Fruit fly (Drosophila melanogaster): ENCODE measurements around the gene CG16711.

Gene CG16711

DNA sequence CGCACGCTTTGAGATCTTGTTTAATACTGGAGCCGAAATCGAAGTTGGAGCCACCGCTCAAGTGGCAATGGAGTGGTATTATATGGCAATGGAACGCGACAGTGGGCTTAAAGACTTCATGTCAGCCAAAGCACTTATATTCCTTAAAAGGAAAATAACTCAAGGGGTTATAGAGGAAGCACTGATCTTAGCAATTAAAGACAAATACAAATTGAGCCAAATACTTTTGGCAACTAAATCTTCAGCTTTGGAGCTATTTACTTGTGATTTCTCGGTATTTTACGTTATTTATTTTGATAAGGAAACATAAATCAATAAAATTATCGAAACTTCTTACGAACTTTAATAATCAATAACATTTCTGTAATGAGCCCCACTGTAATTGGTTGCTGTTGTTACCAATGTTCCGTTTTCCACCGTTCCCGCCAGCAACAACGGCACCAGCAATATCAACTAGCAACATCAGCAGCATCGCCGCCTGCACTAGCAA is 40.0 kb downstream of the CG16711 start (continued):
- TF ChIP-seq vfl (GFP tag; optimal IDR thresholded peaks at IDR 0.05) = peak; percentile 64
- peak; percentile 49 for TF ChIP-seq CG7928 (GFP tag; optimal IDR thresholded peaks at IDR 0.05)
- peak; percentile 71 for TF ChIP-seq Optix (GFP tag; IDR thresholded peaks at IDR 0.05)
- peak; percentile 36 for TF ChIP-seq HLH54F (GFP tag; optimal IDR thresholded peaks at IDR 0.05)
- TF ChIP-seq pita (GFP tag; optimal IDR thresholded peaks at IDR 0.05) = no peak
- peak; percentile 21 for TF ChIP-seq CG2202 (tag; optimal IDR thresholded peaks at IDR 0.05)
- no peak for TF ChIP-seq Tbp (GFP tag; optimal IDR thresholded peaks at IDR 0.05)
- TF ChIP-seq CG6254 (GFP tag; optimal IDR thresholded peaks at IDR 0.05) = peak; percentile 92
- TF ChIP-seq CG5180 (GFP tag; optimal IDR thresholded peaks at IDR 0.05) = peak; percentile 87
- TF ChIP-seq CkIIα-i1 (GFP tag; IDR thresholded peaks at IDR 0.05) = peak; percentile 44; the same call in 1 of the 2 replicates
- TF ChIP-seq CG18476 (GFP tag; optimal IDR thresholded peaks at IDR 0.05) = peak; percentile 91
- TF ChIP-seq nerfin-1 (tag; optimal IDR thresholded peaks at IDR 0.05) = peak; percentile 30
- no peak for TF ChIP-seq Trl (optimal IDR thresholded peaks at IDR 0.05)
- peak; percentile 82 for TF ChIP-seq Trl (GFP tag; optimal IDR thresholded peaks at IDR 0.05)
- peak; percentile 91 for TF ChIP-seq CG30403 (GFP tag; optimal IDR thresholded peaks at IDR 0.05)
- no peak for TF ChIP-seq CG34224 (GFP tag; IDR thresholded peaks at IDR 0.05; ENCODE audit: partially characterized antibody)
- TF ChIP-seq D (optimal IDR thresholded peaks at IDR 0.05) = no peak
- TF ChIP-seq D (GFP tag; optimal IDR thresholded peaks at IDR 0.05) = peak; percentile 95
- peak; percentile 74 for TF ChIP-seq CG15514 (GFP tag; optimal IDR thresholded peaks at IDR 0.05)
- peak; percentile 64 for TF ChIP-seq CTCF (GFP tag; optimal IDR thresholded peaks at IDR 0.05)
- peak; percentile 92 for TF ChIP-seq CG4820 (GFP tag; optimal IDR thresholded peaks at IDR 0.05)
- peak; percentile 33 for TF ChIP-seq CG8944 (GFP tag; optimal IDR thresholded peaks at IDR 0.05)
- peak; percentile 78 for TF ChIP-seq CG32532 (GFP tag; IDR thresholded peaks at IDR 0.05)
- TF ChIP-seq wor (GFP tag; IDR thresholded peaks at IDR 0.05) = peak; percentile 65
- no peak for TF ChIP-seq exex (tag; optimal IDR thresholded peaks at IDR 0.05)
- TF ChIP-seq klu (GFP tag; IDR thresholded peaks at IDR 0.05) = peak; percentile 55; the same call in 1 of the 2 replicates
- TF ChIP-seq esg (GFP tag; conservative IDR thresholded peaks at IDR 0.05) = peak; percentile 79
- no peak for TF ChIP-seq vnd (GFP tag; IDR thresholded peaks at IDR 0.05; ENCODE audit: partially characterized antibody)
- no peak for TF ChIP-seq Dll (GFP tag; IDR thresholded peaks at IDR 0.05; ENCODE audit: partially characterized antibody)
- peak; percentile 95 for TF ChIP-seq fd96Cb (tag; optimal IDR thresholded peaks at IDR 0.05)
- peak; percentile 78 for TF ChIP-seq run (tag; optimal IDR thresholded peaks at IDR 0.05)
- TF ChIP-seq cwo (GFP tag; optimal IDR thresholded peaks at IDR 0.05) = peak; percentile 82
- peak; percentile 91 for TF ChIP-seq ttk (GFP tag; IDR thresholded peaks at IDR 0.05)
- TF ChIP-seq unc-4 (GFP tag; IDR thresholded peaks at IDR 0.05; ENCODE audit: partially characterized antibody) = no peak
- peak; percentile 55 for TF ChIP-seq TFAM (GFP tag; optimal IDR thresholded peaks at IDR 0.05)
- peak; percentile 13 for TF ChIP-seq B-H2 (GFP tag; optimal IDR thresholded peaks at IDR 0.05)
- peak; percentile 89 for TF ChIP-seq eyg (GFP tag; optimal IDR thresholded peaks at IDR 0.05)
- TF ChIP-seq Poxn (GFP tag; IDR thresholded peaks at IDR 0.05) = no peak
- peak; percentile 72 for TF ChIP-seq CG1233 (GFP tag; optimal IDR thresholded peaks at IDR 0.05)
- peak; percentile 5 for TF ChIP-seq Bdp1 (GFP tag; optimal IDR thresholded peaks at IDR 0.05)
- TF ChIP-seq Mad (GFP tag; optimal IDR thresholded peaks at IDR 0.05) = peak; percentile 35
- 0 out of 2 replicates have a peak, but pooled peaks have one; percentile 42 for TF ChIP-seq CG16779 (GFP tag; IDR thresholded peaks at IDR 0.05)
- peak; percentile 73; the same call in 2 of the 3 replicates for TF ChIP-seq jigr1 (GFP tag; IDR thresholded peaks at IDR 0.05)
- TF ChIP-seq bbx (GFP tag; IDR thresholded peaks at IDR 0.05; ENCODE audit: partially characterized antibody) = no peak
- peak; percentile 63; the same call in 1 of the 2 replicates for TF ChIP-seq CG9932 (GFP tag; IDR thresholded peaks at IDR 0.05)
- peak; percentile 55; the same call in 1 of the 3 replicates for TF ChIP-seq CG6175 (GFP tag; IDR thresholded peaks at IDR 0.05)
- TF ChIP-seq her (GFP tag; optimal IDR thresholded peaks at IDR 0.05) = peak; percentile 80
- TF ChIP-seq CG31388 (GFP tag; optimal IDR thresholded peaks at IDR 0.05) = peak; percentile 87
- peak; percentile 28 for TF ChIP-seq CG10431 (GFP tag; optimal IDR thresholded peaks at IDR 0.05)
- TF ChIP-seq CG14860 (GFP tag; IDR thresholded peaks at IDR 0.05; ENCODE audit: partially characterized antibody) = no peak
- TF ChIP-seq CG10565 (GFP tag; optimal IDR thresholded peaks at IDR 0.05) = peak; percentile 71

All from whole organism, embryonic.